Fruit fly (Drosophila melanogaster): ENCODE data around the gene CG4367.

The CG4367 gene

DNA sequence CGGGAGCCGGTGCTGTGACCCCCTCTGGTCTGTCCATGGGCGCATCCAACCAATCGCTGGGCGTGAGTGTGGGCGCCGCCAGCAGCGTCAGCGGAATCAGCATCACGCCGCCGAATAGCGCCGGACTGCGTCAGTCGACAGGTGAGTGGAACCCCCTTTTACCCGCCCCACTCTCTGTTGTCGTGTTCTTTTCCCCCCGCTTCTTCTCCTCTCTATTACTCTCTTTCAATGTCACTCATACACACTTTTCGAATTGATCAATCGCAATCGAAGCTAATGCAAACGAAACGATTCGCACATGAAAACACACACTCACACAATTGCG is 5.7 kb upstream of the CG4367 start:
- TF ChIP-seq CG30403 (GFP tag; optimal IDR thresholded peaks at IDR 0.05) (no peak), CG9876 (GFP tag; optimal IDR thresholded peaks at IDR 0.05) (peak; percentile 23), CG3407 (GFP tag; optimal IDR thresholded peaks at IDR 0.05) (no peak), crol (GFP tag; IDR thresholded peaks at IDR 0.05) (peak; percentile 80), CG9932 (GFP tag; IDR thresholded peaks at IDR 0.05) (0 out of 2 replicates have a peak, but pooled peaks have one; percentile 24), Hand (GFP tag; optimal IDR thresholded peaks at IDR 0.05) (no peak), dmrt11E (tag; optimal IDR thresholded peaks at IDR 0.05) (no peak), CG14050 (GFP tag; IDR thresholded peaks at IDR 0.05) (no peak), wor (GFP tag; IDR thresholded peaks at IDR 0.05) (0 out of 2 replicates have a peak, but pooled peaks have one; percentile 32), zfh1 (GFP tag; IDR thresholded peaks at IDR 0.05) (0 out of 3 replicates have a peak, but pooled peaks have one; percentile 6), inv (GFP tag; IDR thresholded peaks at IDR 0.05; ENCODE audit: partially characterized antibody) (0 out of 2 replicates have a peak, but pooled peaks have one; percentile 19), pita (GFP tag; optimal IDR thresholded peaks at IDR 0.05) (no peak), Jarid2 (GFP tag; optimal IDR thresholded peaks at IDR 0.05) (no peak), peb (GFP tag; IDR thresholded peaks at IDR 0.05) (no peak), BEAF-32 (GFP tag; optimal IDR thresholded peaks at IDR 0.05) (no peak), CG17802 (tag; optimal IDR thresholded peaks at IDR 0.05) (no peak), eyg (GFP tag; optimal IDR thresholded peaks at IDR 0.05) (no peak), ftz-f1 (GFP tag; optimal IDR thresholded peaks at IDR 0.05) (peak; percentile 33), CG10147 (GFP tag; optimal IDR thresholded peaks at IDR 0.05) (no peak), dysf (GFP tag; IDR thresholded peaks at IDR 0.05) (0 out of 3 replicates have a peak, but pooled peaks have one; percentile 12), ranshi (GFP tag; IDR thresholded peaks at IDR 0.05) (peak; percentile 32; the same call in 1 of the 2 replicates), CG5953 (GFP tag; IDR thresholded peaks at IDR 0.05) (0 out of 2 replicates have a peak, but pooled peaks have one; percentile 33), ab (GFP tag; optimal IDR thresholded peaks at IDR 0.05) (no peak), chinmo (GFP tag; IDR thresholded peaks at IDR 0.05; ENCODE audit: partially characterized antibody) (no peak), CG34224 (GFP tag; IDR thresholded peaks at IDR 0.05; ENCODE audit: partially characterized antibody) (0 out of 3 replicates have a peak, but pooled peaks have one; percentile 8), HHEX (GFP tag; optimal IDR thresholded peaks at IDR 0.05) (no peak), MBD-R2 (GFP tag; IDR thresholded peaks at IDR 0.05) (peak; percentile 25; the same call in 1 of the 2 replicates), Ptx1 (GFP tag; IDR thresholded peaks at IDR 0.05) (0 out of 2 replicates have a peak, but pooled peaks have one; percentile 31), Asciz (GFP tag; optimal IDR thresholded peaks at IDR 0.05) (no peak), Med (GFP tag) (peak; percentile 60), stc (GFP tag; IDR thresholded peaks at IDR 0.05) (0 out of 2 replicates have a peak, but pooled peaks have one; percentile 4), row (GFP tag; IDR thresholded peaks at IDR 0.05) (0 out of 3 replicates have a peak, but pooled peaks have one; percentile 4), bbx (GFP tag; IDR thresholded peaks at IDR 0.05; ENCODE audit: partially characterized antibody) (0 out of 2 replicates have a peak, but pooled peaks have one; percentile 4), Rfx (GFP tag; IDR thresholded peaks at IDR 0.05) (peak; percentile 41; the same call in 1 of the 2 replicates), Atf-2 (GFP tag; optimal IDR thresholded peaks at IDR 0.05) (no peak), Hr39 (optimal IDR thresholded peaks at IDR 0.05) (no peak), slbo (GFP tag; IDR thresholded peaks at IDR 0.05) (peak; percentile 19; the same call in 1 of the 2 replicates), CG11247 (GFP tag; IDR thresholded peaks at IDR 0.05) (peak; percentile 31; the same call in 1 of the 2 replicates), Dbx (GFP tag; IDR thresholded peaks at IDR 0.05) (peak; percentile 48; the same call in 1 of the 3 replicates), corto (GFP tag; optimal IDR thresholded peaks at IDR 0.05) (no peak), prd (optimal IDR thresholded peaks at IDR 0.05) (no peak), prd (GFP tag; IDR thresholded peaks at IDR 0.05) (0 out of 3 replicates have a peak, but pooled peaks have one; percentile 18), Blimp-1 (GFP tag; optimal IDR thresholded peaks at IDR 0.05) (no peak), al (GFP tag; IDR thresholded peaks at IDR 0.05) (peak; percentile 1; the same call in 1 of the 2 replicates), CG1792 (GFP tag; optimal IDR thresholded peaks at IDR 0.05) (no peak), CG15514 (GFP tag; optimal IDR thresholded peaks at IDR 0.05) (no peak)
